Worm (Caenorhabditis elegans) whole organism, L3 larva: ENCODE results near the gene F33H1.4.

Experiments
- R02D3.7 ChIP-seq: fragments of 150-350 bp; optimal IDR thresholded peaks from 2 replicates; lab custom pipeline; 2014; ENCODE audit warnings: missing biosample characterization, missing genetic modification characterization
- ama-1 ChIP-seq: fragments of 150-350 bp; optimal IDR thresholded peaks from 2 replicates; lab custom pipeline; 2018
- daf-12 ChIP-seq: fragments of 150-350 bp; optimal IDR thresholded peaks from 2 replicates; lab custom pipeline; 2014; ENCODE audit warnings: missing biosample characterization, missing genetic modification reagents, missing genetic modification characterization
- eor-1 ChIP-seq, 2 experiments: fragments of 150-350 bp; optimal IDR thresholded peaks; 2 replicates each; lab custom pipeline; 2014 to 2018; ENCODE audit warnings: missing biosample characterization in 2 of 2, missing genetic modification characterization in 2 of 2
- fos-1 ChIP-seq: fragments of 150-350 bp; optimal IDR thresholded peaks from 2 replicates; lab custom pipeline; 2014; ENCODE audit warnings: missing biosample characterization, missing genetic modification characterization
- jun-1 ChIP-seq: fragments of 150-350 bp; optimal IDR thresholded peaks from 2 replicates; lab custom pipeline; 2014; ENCODE audit warnings: missing biosample characterization, missing genetic modification reagents, missing genetic modification characterization
- nfya-1 ChIP-seq: sonication (generic microtip); optimal IDR thresholded peaks from 2 replicates; lab custom pipeline; 2017; ENCODE audit warnings: missing genetic modification characterization, mild to moderate bottlenecking, missing compliant biosample characterization, antibody characterized with exemption, moderate library complexity; ENCODE audit not compliant: insufficient read depth
- nhr-11 ChIP-seq: fragments of 150-350 bp; optimal IDR thresholded peaks from 2 replicates; lab custom pipeline; 2014; ENCODE audit warnings: missing biosample characterization, missing genetic modification characterization
- nhr-28 ChIP-seq: fragments of 150-350 bp; optimal IDR thresholded peaks from 2 replicates; lab custom pipeline; 2014; ENCODE audit warnings: missing biosample characterization, missing genetic modification characterization
- skn-1 ChIP-seq: fragments of 150-350 bp; optimal IDR thresholded peaks from 2 replicates; lab custom pipeline; 2014; ENCODE audit warnings: missing biosample characterization, missing genetic modification characterization
- snpc-4 ChIP-seq: fragments of 150-350 bp; optimal IDR thresholded peaks from 2 replicates; lab custom pipeline; 2014; ENCODE audit warnings: missing biosample characterization, missing genetic modification characterization
- unc-62 ChIP-seq: fragments of 150-350 bp; sonication (generic microtip); optimal IDR thresholded peaks from 4 replicates; lab custom pipeline; 2014; ENCODE audit warnings: missing biosample characterization, missing genetic modification reagents, missing genetic modification characterization
- ztf-11 ChIP-seq: fragments of 150-350 bp; optimal IDR thresholded peaks from 2 replicates; lab custom pipeline; 2014; ENCODE audit warnings: missing biosample characterization, missing genetic modification characterization

DNA sequence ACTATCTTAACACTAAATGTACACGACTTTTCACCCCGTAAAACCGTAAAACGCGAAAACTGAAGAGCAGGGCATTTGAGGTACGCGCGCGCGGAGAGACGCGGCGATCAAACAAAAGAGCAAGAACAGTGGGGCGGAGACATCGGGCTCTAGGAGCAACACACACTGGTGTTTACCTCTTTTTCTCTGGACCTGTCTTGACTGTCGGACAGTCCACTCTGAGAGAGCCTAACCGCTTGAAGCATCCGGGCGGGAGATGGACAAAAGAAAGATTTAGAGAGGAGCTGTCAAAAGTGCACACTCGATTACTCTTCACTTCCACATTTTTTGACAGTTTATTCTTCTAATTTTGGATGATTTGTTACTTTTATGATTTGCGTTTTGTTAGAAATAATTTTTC, 37.7 kb upstream of the F33H1.4 start:
- TF ChIP-seq skn-1 (tag; lab: Kevin White, UChicago) = no peak
- TF ChIP-seq R02D3.7 = no peak
- no peak for TF ChIP-seq snpc-4 (tag; lab: Kevin White, UChicago)
- TF ChIP-seq nhr-28 = no peak
- TF ChIP-seq jun-1 (tag; lab: Kevin White, UChicago) = no peak
- no peak for TF ChIP-seq unc-62 (GFP tag; lab: Kevin White, UChicago)
- TF ChIP-seq fos-1 (tag; lab: Kevin White, UChicago) = no peak
- no peak for TF ChIP-seq ama-1 (lab: Kevin White, UChicago)
- TF ChIP-seq nhr-11 (tag; lab: Kevin White, UChicago) = no peak
- no peak for TF ChIP-seq ztf-11
- no peak for TF ChIP-seq nfya-1 (tag; lab: Kevin White, UChicago)
- TF ChIP-seq eor-1 (tag; optimal IDR thresholded peaks at IDR 0.05; lab: Kevin White, UChicago) = no peak
- TF ChIP-seq daf-12 = no peak
